Worm (Caenorhabditis elegans) whole organism, early embryonic: ENCODE results near the gene glt-1.

Experiments
- B0310.2 ChIP-seq: sonication (generic microtip); optimal IDR thresholded peaks from 2 replicates; lab custom pipeline; 2016; ENCODE audit warnings: mild to moderate bottlenecking, missing genetic modification characterization, missing compliant biosample characterization
- F13C5.2 ChIP-seq: sonication (generic microtip); optimal IDR thresholded peaks from 2 replicates; lab custom pipeline; 2017; ENCODE audit warnings: mild to moderate bottlenecking, missing genetic modification characterization, inconsistent platforms, missing compliant biosample characterization
- aly-1 ChIP-seq: sonication (generic microtip); optimal IDR thresholded peaks from 2 replicates; lab custom pipeline; 2016; ENCODE audit warnings: missing genetic modification characterization, missing compliant biosample characterization
- ama-1 ChIP-seq: fragments of 150-350 bp; optimal IDR thresholded peaks from 2 replicates; lab custom pipeline; 2014
- ceh-13 ChIP-seq: fragments of 200-800 bp; sonication (Bioruptor generic); optimal IDR thresholded peaks from 2 replicates; lab custom pipeline; 2018; ENCODE audit warnings: mild to moderate bottlenecking, missing genetic modification characterization, missing compliant biosample characterization
- ets-7 ChIP-seq: sonication (generic microtip); optimal IDR thresholded peaks from 2 replicates; lab custom pipeline; 2016; ENCODE audit warnings: missing genotype, missing genetic modification characterization, missing compliant biosample characterization
- flt-1 ChIP-seq: fragments of 200-800 bp; sonication (Bioruptor generic); IDR thresholded peaks from 2 replicates; pipeline ENCODE4 v1.3.6; 2022; ENCODE audit warnings: missing genetic modification characterization, missing compliant biosample characterization
- hmg-4 ChIP-seq: fragments of 200-800 bp; sonication (Bioruptor generic); optimal IDR thresholded peaks from 2 replicates; lab custom pipeline; 2018; ENCODE audit warnings: mild to moderate bottlenecking, missing genetic modification characterization, missing compliant biosample characterization
- hnd-1 ChIP-seq: sonication (generic microtip); optimal IDR thresholded peaks from 2 replicates; lab custom pipeline; 2016; ENCODE audit warnings: missing genetic modification characterization, missing compliant biosample characterization
- pes-1 ChIP-seq: fragments of 200-800 bp; sonication (Bioruptor generic); IDR thresholded peaks from 2 replicates; pipeline ENCODE4 v1.3.6; 2022; ENCODE audit warnings: missing genetic modification reagents, missing genetic modification characterization, missing compliant biosample characterization
- sea-1 ChIP-seq: fragments of 200-800 bp; sonication (Bioruptor generic); conservative IDR thresholded peaks from 2 replicates; pipeline ENCODE4 v1.3.6; 2022; ENCODE audit warnings: missing genetic modification characterization, missing compliant biosample characterization
- tbx-11 ChIP-seq: fragments of 200-800 bp; sonication (Bioruptor generic); IDR thresholded peaks from 2 replicates; pipeline ENCODE4 v1.3.6; 2022; ENCODE audit warnings: missing genetic modification characterization, missing compliant biosample characterization
- tbx-37 ChIP-seq: fragments of 200-800 bp; sonication (Bioruptor generic); conservative IDR thresholded peaks from 2 replicates; pipeline ENCODE4 v1.3.6; 2022; ENCODE audit warnings: missing genetic modification reagents, missing genetic modification characterization, missing compliant biosample characterization
- tra-4 ChIP-seq: sonication (generic microtip); optimal IDR thresholded peaks from 2 replicates; lab custom pipeline; 2017; ENCODE audit warnings: missing genetic modification characterization, missing compliant biosample characterization

ce11 chrX:3469332-3469731 lies 26.5 kb upstream of the glt-1 start:
- TF ChIP-seq flt-1 (GFP tag; lab: Robert Waterston, UW) (no peak), ama-1 (lab: Kevin White, UChicago) (no peak), sea-1 (GFP tag; lab: Robert Waterston, UW) (no peak), tbx-37 (GFP tag; lab: Robert Waterston, UW) (no peak), ceh-13 (GFP tag; lab: Kevin White, UChicago) (no peak), hnd-1 (tag; lab: Kevin White, UChicago) (no peak), aly-1 (no peak), ets-7 (no peak), tra-4 (tag; lab: Kevin White, UChicago) (no peak), pes-1 (no peak), F13C5.2 (no peak), hmg-4 (GFP tag; lab: Kevin White, UChicago) (no peak), B0310.2 (tag; lab: Kevin White, UChicago) (no peak), tbx-11 (GFP tag; lab: Robert Waterston, UW) (no peak)
